Fruit fly (Drosophila melanogaster) whole organism, embryonic: Measurements from ENCODE around the gene CG34148.

ENCODE experiments used
- Adf1 ChIP-seq: fragments of 200-800 bp; sonication (Bioruptor generic); IDR thresholded peaks from 2 replicates; pipeline ENCODE4 v1.3.6; 2022; ENCODE audit warnings: missing biosample characterization, missing genetic modification characterization
- C15 ChIP-seq: fragments of 200-800 bp; sonication (Bioruptor generic); IDR thresholded peaks from 3 replicates; pipeline ENCODE4 v1.3.6; 2022; ENCODE audit warnings: missing biosample characterization, missing genetic modification characterization
- CG10321 ChIP-seq: fragments of 200-800 bp; sonication (Bioruptor generic); IDR thresholded peaks from 2 replicates; pipeline ENCODE4 v1.3.6; 2022; ENCODE audit warnings: missing biosample characterization, missing genetic modification characterization
- CG10654 ChIP-seq: fragments of 200-800 bp; sonication (Bioruptor generic); optimal IDR thresholded peaks from 2 replicates; lab custom pipeline; 2016; ENCODE audit warnings: missing biosample characterization, missing genetic modification characterization
- CG11093 ChIP-seq: fragments of 200-800 bp; sonication (Bioruptor generic); IDR thresholded peaks from 3 replicates; pipeline ENCODE4 v1.3.6; 2022; ENCODE audit warnings: missing biosample characterization, missing genetic modification characterization
- CG1233 ChIP-seq: fragments of 200-800 bp; sonication (Bioruptor generic); optimal IDR thresholded peaks from 4 replicates; lab custom pipeline; 2018; ENCODE audit warnings: missing biosample characterization, mild to moderate bottlenecking, missing genetic modification characterization
- CG12744 ChIP-seq: fragments of 200-800 bp; sonication (Bioruptor generic); optimal IDR thresholded peaks from 2 replicates; lab custom pipeline; 2016; ENCODE audit warnings: missing biosample characterization, missing genetic modification characterization
- CG12769 ChIP-seq: fragments of 200-800 bp; sonication (Bioruptor generic); optimal IDR thresholded peaks from 2 replicates; lab custom pipeline; 2019; ENCODE audit warnings: missing biosample characterization, mild to moderate bottlenecking, missing genetic modification characterization, moderate library complexity
- CG13424 ChIP-seq: fragments of 200-800 bp; sonication (Bioruptor generic); optimal IDR thresholded peaks from 2 replicates; lab custom pipeline; 2019; ENCODE audit warnings: missing biosample characterization, mild to moderate bottlenecking, missing genetic modification characterization, moderate library complexity
- CG14667 ChIP-seq: fragments of 200-800 bp; sonication (Bioruptor generic); IDR thresholded peaks from 2 replicates; pipeline ENCODE4 v1.3.6; 2022; ENCODE audit warnings: missing biosample characterization, missing genetic modification characterization
- CG15479 ChIP-seq: fragments of 200-800 bp; sonication (Bioruptor generic); optimal IDR thresholded peaks from 3 replicates; lab custom pipeline; 2019; ENCODE audit warnings: missing biosample characterization, mild to moderate bottlenecking, missing genetic modification characterization, moderate library complexity
- CG15514 ChIP-seq: fragments of 200-800 bp; sonication (Bioruptor generic); optimal IDR thresholded peaks from 3 replicates; lab custom pipeline; 2017; ENCODE audit warnings: missing biosample characterization, missing genetic modification characterization, mild to moderate bottlenecking, moderate library complexity, missing genetic modification reagents
- CG34376 ChIP-seq: fragments of 200-800 bp; sonication (Bioruptor generic); optimal IDR thresholded peaks from 2 replicates; lab custom pipeline; 2018; ENCODE audit warnings: missing biosample characterization, mild to moderate bottlenecking, missing genetic modification characterization
- CG3847 ChIP-seq: fragments of 200-800 bp; sonication (Bioruptor generic); IDR thresholded peaks from 2 replicates; pipeline ENCODE4 v1.3.6; 2022; ENCODE audit warnings: missing biosample characterization, missing genetic modification characterization
- CG6272 ChIP-seq: fragments of 200-800 bp; sonication (Bioruptor generic); IDR thresholded peaks from 2 replicates; pipeline ENCODE4 v1.3.6; 2022; ENCODE audit warnings: missing biosample characterization, missing genetic modification characterization
- CG8359 ChIP-seq: fragments of 200-800 bp; sonication (Bioruptor generic); optimal IDR thresholded peaks from 2 replicates; lab custom pipeline; 2017; ENCODE audit warnings: missing biosample characterization, mild to moderate bottlenecking, missing genetic modification characterization, borderline replicate concordance
- CG8944 ChIP-seq: fragments of 200-800 bp; sonication (Bioruptor generic); optimal IDR thresholded peaks from 3 replicates; lab custom pipeline; 2016; ENCODE audit warnings: missing biosample characterization, missing genetic modification characterization
- Deaf1 ChIP-seq: fragments of 200-800 bp; optimal IDR thresholded peaks from 3 replicates; lab custom pipeline; 2019; ENCODE audit warnings: missing biosample characterization, mild to moderate bottlenecking, missing genetic modification characterization, moderate library complexity
- E2f1 ChIP-seq: fragments of 200-800 bp; sonication (Bioruptor generic); IDR thresholded peaks from 2 replicates; pipeline ENCODE4 v1.3.6; 2022; ENCODE audit warnings: missing biosample characterization, missing genetic modification characterization
- Ets65A ChIP-seq: fragments of 200-800 bp; sonication (Bioruptor generic); peaks from one replicate; lab custom pipeline; 2016; ENCODE audit warnings: missing biosample characterization, missing genetic modification characterization
- Gsc ChIP-seq: fragments of 200-800 bp; sonication (Bioruptor generic); IDR thresholded peaks from 2 replicates; pipeline ENCODE4 v1.3.6; 2022; ENCODE audit warnings: missing biosample characterization, missing genetic modification characterization
- Hr39 ChIP-seq: fragments of >200 bp; optimal IDR thresholded peaks from 2 replicates; lab custom pipeline; 2017
- Mad ChIP-seq: fragments of 200-800 bp; sonication (Bioruptor generic); optimal IDR thresholded peaks from 2 replicates; lab custom pipeline; 2016; ENCODE audit warnings: missing biosample characterization, missing genetic modification characterization
- Meics ChIP-seq: fragments of 200-800 bp; sonication (Bioruptor generic); optimal IDR thresholded peaks from 2 replicates; lab custom pipeline; 2017; ENCODE audit warnings: missing biosample characterization, mild to moderate bottlenecking, missing genetic modification characterization
- NC2β ChIP-seq: fragments of 200-800 bp; sonication (Bioruptor generic); optimal IDR thresholded peaks from 2 replicates; lab custom pipeline; 2016; ENCODE audit warnings: missing biosample characterization, missing genetic modification characterization
- NfI ChIP-seq: fragments of 200-800 bp; sonication (Bioruptor generic); optimal IDR thresholded peaks from 3 replicates; lab custom pipeline; 2018; ENCODE audit warnings: missing biosample characterization, mild to moderate bottlenecking, missing genetic modification characterization, moderate library complexity
- Pdp1 ChIP-seq, 2 experiments: fragments of 200-800 bp; sonication (Bioruptor generic); optimal IDR thresholded peaks; 3 replicates each; lab custom pipeline; 2016; ENCODE audit warnings: missing biosample characterization in 2 of 2, missing genetic modification characterization in 2 of 2, mild to moderate bottlenecking in 1 of 2, moderate library complexity in 1 of 2
- Sin3A ChIP-seq: fragments of >200 bp; optimal IDR thresholded peaks from 2 replicates; lab custom pipeline; 2018
- Six4 ChIP-seq: fragments of 200-800 bp; sonication (Bioruptor generic); optimal IDR thresholded peaks from 2 replicates; lab custom pipeline; 2016; ENCODE audit warnings: missing biosample characterization, missing genetic modification characterization
- Vsx1 ChIP-seq: fragments of 200-800 bp; sonication (Bioruptor generic); optimal IDR thresholded peaks from 2 replicates; lab custom pipeline; 2017; ENCODE audit warnings: missing biosample characterization, mild to moderate bottlenecking, missing genetic modification characterization, missing genetic modification reagents
- br ChIP-seq: fragments of >200 bp; optimal IDR thresholded peaks from 2 replicates; lab custom pipeline; 2017
- caup ChIP-seq: fragments of 200-800 bp; sonication (Bioruptor generic); optimal IDR thresholded peaks from 3 replicates; lab custom pipeline; 2017; ENCODE audit warnings: missing biosample characterization, mild to moderate bottlenecking, missing genetic modification characterization, moderate library complexity; ENCODE audit not compliant: severe bottlenecking
- chinmo ChIP-seq: fragments of 200-800 bp; sonication (Bioruptor generic); IDR thresholded peaks from 4 replicates; pipeline ENCODE4 v1.3.6; 2022; ENCODE audit warnings: missing biosample characterization, missing genetic modification characterization; ENCODE audit not compliant: partially characterized antibody
- chm ChIP-seq: fragments of 200-800 bp; sonication (Bioruptor generic); IDR thresholded peaks from 2 replicates; pipeline ENCODE4 v1.3.6; 2022; ENCODE audit warnings: missing biosample characterization, missing genetic modification characterization
- dmrt11E ChIP-seq: fragments of 200-800 bp; sonication (Bioruptor generic); optimal IDR thresholded peaks from 3 replicates; lab custom pipeline; 2018; ENCODE audit warnings: missing biosample characterization, mild to moderate bottlenecking, missing genetic modification characterization, moderate library complexity
- eve ChIP-seq, 2 experiments: fragments of >200 bp; optimal IDR thresholded peaks; 2 replicates each; lab custom pipeline; 2017; ENCODE audit warnings: missing biosample characterization in 2 of 2, missing genetic modification characterization in 2 of 2
- fd64A ChIP-seq: fragments of 200-800 bp; sonication (Bioruptor generic); optimal IDR thresholded peaks from 3 replicates; lab custom pipeline; 2018; ENCODE audit warnings: missing biosample characterization, mild to moderate bottlenecking, missing genetic modification characterization
- gem ChIP-seq: fragments of 200-800 bp; sonication (Bioruptor generic); optimal IDR thresholded peaks from 2 replicates; lab custom pipeline; 2019; ENCODE audit warnings: missing biosample characterization, mild to moderate bottlenecking, missing genetic modification characterization, moderate library complexity
- gsb-n ChIP-seq: fragments of 200-800 bp; sonication (Bioruptor generic); optimal IDR thresholded peaks from 3 replicates; lab custom pipeline; 2018; ENCODE audit warnings: missing biosample characterization, mild to moderate bottlenecking, missing genetic modification characterization
- hkb ChIP-seq, 2 experiments: fragments of 200-800 bp in 1 of 2; fragments of >200 bp in 1 of 2; sonication (Bioruptor generic) in 1 of 2; IDR thresholded peaks in 1 of 2; optimal IDR thresholded peaks in 1 of 2; 2 replicates each; pipeline versions ENCODE4 v1.3.6 to Lab custom; 2017 to 2022; ENCODE audit warnings: missing biosample characterization in 1 of 2, missing genetic modification characterization in 1 of 2
- jumu ChIP-seq: fragments of 200-800 bp; sonication (Bioruptor generic); optimal IDR thresholded peaks from 3 replicates; lab custom pipeline; 2016; ENCODE audit warnings: missing biosample characterization, missing genetic modification characterization
- klu ChIP-seq: fragments of 200-800 bp; sonication (Bioruptor generic); IDR thresholded peaks from 2 replicates; pipeline ENCODE4 v1.3.6; 2022; ENCODE audit warnings: missing biosample characterization, missing genetic modification characterization
- knrl ChIP-seq: fragments of 200-800 bp; sonication (Bioruptor generic); IDR thresholded peaks from 3 replicates; pipeline ENCODE4 v1.3.6; 2022; ENCODE audit warnings: missing biosample characterization, missing genetic modification characterization; ENCODE audit not compliant: partially characterized antibody
- lola ChIP-seq, 3 experiments: fragments of >200 bp in 2 of 3; fragments of 200-800 bp in 1 of 3; sonication (Bioruptor generic) in 1 of 3; optimal IDR thresholded peaks; 2 replicates each; lab custom pipeline; 2017 to 2019; ENCODE audit warnings: missing biosample characterization in 3 of 3, missing genetic modification characterization in 3 of 3, mild to moderate bottlenecking in 1 of 3, moderate library complexity in 1 of 3
- lov ChIP-seq, 2 experiments: fragments of 200-800 bp in 1 of 2; fragments of >200 bp in 1 of 2; sonication (Bioruptor generic) in 1 of 2; IDR thresholded peaks in 1 of 2; optimal IDR thresholded peaks in 1 of 2; 2 replicates in 1 of 2; 3 replicates in 1 of 2; pipeline versions ENCODE4 v1.3.6 to Lab custom; 2017 to 2022; ENCODE audit warnings: missing biosample characterization in 1 of 2, missing genetic modification characterization in 1 of 2
- nau ChIP-seq: fragments of 200-800 bp; sonication (Bioruptor generic); optimal IDR thresholded peaks from 3 replicates; lab custom pipeline; 2017; ENCODE audit warnings: missing biosample characterization, mild to moderate bottlenecking, missing genetic modification characterization, missing genetic modification reagents
- pb ChIP-seq: fragments of 200-800 bp; sonication (Bioruptor generic); optimal IDR thresholded peaks from 3 replicates; lab custom pipeline; 2016; ENCODE audit warnings: missing biosample characterization, missing genetic modification characterization
- phol ChIP-seq: fragments of 200-800 bp; sonication (Bioruptor generic); optimal IDR thresholded peaks from 3 replicates; lab custom pipeline; 2018; ENCODE audit warnings: missing biosample characterization, mild to moderate bottlenecking, missing genetic modification characterization, moderate library complexity
- sens ChIP-seq: fragments of 200-800 bp; sonication (Bioruptor generic); peaks from one replicate; lab custom pipeline; 2016; ENCODE audit warnings: missing biosample characterization, missing genetic modification characterization
- tin ChIP-seq: fragments of 200-800 bp; sonication (Bioruptor generic); optimal IDR thresholded peaks from 3 replicates; lab custom pipeline; 2016; ENCODE audit warnings: missing biosample characterization, missing genetic modification characterization

CG34148 gene

DNA sequence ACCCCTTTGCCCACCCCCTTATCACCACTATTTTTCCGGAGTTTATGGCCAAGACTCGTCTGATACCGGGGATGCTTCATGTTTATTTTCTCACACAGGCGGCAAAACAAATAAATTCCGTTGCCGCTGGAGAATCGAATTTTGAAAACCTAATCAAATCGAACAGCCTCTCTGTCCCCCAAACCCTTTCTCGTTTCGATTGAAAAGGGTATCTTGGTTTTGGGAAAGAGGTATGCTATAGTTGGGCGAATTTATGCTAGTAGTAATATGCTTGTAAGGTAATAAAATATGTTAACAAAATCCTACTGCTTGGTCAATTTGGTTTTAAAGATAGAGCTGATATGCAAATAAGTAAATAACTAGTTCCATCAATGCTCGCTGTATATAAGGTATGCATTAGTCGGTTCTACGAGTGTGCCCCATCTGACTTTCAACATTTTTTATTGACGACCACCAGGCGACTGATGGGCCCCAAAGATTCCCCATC lies 50.4 kb downstream of the CG34148 start (continued):
- TF ChIP-seq jumu (GFP tag; lab: Kevin White, UChicago) (peak; percentile 79), Six4 (GFP tag; lab: Kevin White, UChicago) (peak; percentile 50), chm (peak; percentile 55; the same call in 1 of the 2 replicates), hkb (optimal IDR thresholded peaks at IDR 0.05; lab: Kevin White, UChicago) (no peak), hkb (GFP tag; IDR thresholded peaks at IDR 0.05; lab: Robert Waterston, UW) (peak; percentile 67), CG8944 (GFP tag; lab: Kevin White, UChicago) (peak; percentile 81), Sin3A (no peak), gsb-n (tag; lab: Kevin White, UChicago) (peak; percentile 84), chinmo (GFP tag; lab: Robert Waterston, UW) (no peak), Vsx1 (GFP tag; lab: Kevin White, UChicago) (peak; percentile 1), knrl (GFP tag; lab: Robert Waterston, UW) (no peak), Adf1 (GFP tag; lab: Robert Waterston, UW) (no peak), CG10321 (GFP tag; lab: Robert Waterston, UW) (no peak), CG3847 (GFP tag; lab: Robert Waterston, UW) (peak; percentile 63), fd64A (GFP tag; lab: Kevin White, UChicago) (no peak), gem (tag; lab: Kevin White, UChicago) (peak; percentile 88), nau (GFP tag; lab: Kevin White, UChicago) (peak; percentile 26), klu (no peak), CG12769 (peak; percentile 40), tin (GFP tag; lab: Kevin White, UChicago) (peak; percentile 60), NfI (GFP tag; lab: Kevin White, UChicago) (peak; percentile 28), CG13424 (tag; lab: Kevin White, UChicago) (peak; percentile 76), CG34376 (GFP tag; lab: Kevin White, UChicago) (no peak), Mad (GFP tag; lab: Kevin White, UChicago) (peak; percentile 51), Pdp1 (GFP tag; optimal IDR thresholded peaks at IDR 0.05; lab: Kevin White, UChicago) (peak; percentile 40 to 67), lola (GFP tag; optimal IDR thresholded peaks at IDR 0.05; lab: Kevin White, UChicago) (peak in 1 of 3 experiments; percentile 92), pb (GFP tag; lab: Kevin White, UChicago) (peak; percentile 46), Hr39 (lab: Kevin White, UChicago) (no peak), CG10654 (GFP tag; lab: Kevin White, UChicago) (peak; percentile 59), sens (GFP tag; lab: Kevin White, UChicago) (peak; percentile 97), Deaf1 (tag; lab: Kevin White, UChicago) (peak; percentile 10), lov (optimal IDR thresholded peaks at IDR 0.05; lab: Kevin White, UChicago) (no peak), lov (GFP tag; IDR thresholded peaks at IDR 0.05; lab: Robert Waterston, UW) (peak; percentile 83; the same call in 2 of the 3 replicates), phol (tag; lab: Kevin White, UChicago) (peak; percentile 87), Ets65A (GFP tag; lab: Kevin White, UChicago) (peak; percentile 93), CG15514 (GFP tag; lab: Kevin White, UChicago) (no peak), CG6272 (GFP tag; lab: Robert Waterston, UW) (peak; percentile 72), Gsc (GFP tag; lab: Robert Waterston, UW) (peak; percentile 63), CG15479 (no peak), dmrt11E (tag; lab: Kevin White, UChicago) (peak; percentile 95), eve (GFP tag; optimal IDR thresholded peaks at IDR 0.05; lab: Kevin White, UChicago) (peak in 1 of 2 experiments; percentile 95), br (no peak), caup (no peak), CG12744 (GFP tag; lab: Kevin White, UChicago) (peak; percentile 29), CG1233 (peak; percentile 35), Meics (GFP tag; lab: Kevin White, UChicago) (no peak), CG14667 (GFP tag; lab: Robert Waterston, UW) (peak; percentile 70), C15 (no peak), NC2β (GFP tag; lab: Kevin White, UChicago) (peak; percentile 85), CG8359 (GFP tag; lab: Kevin White, UChicago) (peak; percentile 41), CG11093 (GFP tag; lab: Robert Waterston, UW) (peak; percentile 71; the same call in 2 of the 3 replicates), E2f1 (GFP tag; lab: Robert Waterston, UW) (peak; percentile 40)
